Worm (Caenorhabditis elegans) whole organism, L1 larva: ENCODE results near the gene Y37E11B.2.

Experiments used
- C16A3.4 ChIP-seq: fragments of 150-350 bp; optimal IDR thresholded peaks from 2 replicates; lab custom pipeline; 2014; ENCODE audit warnings: missing biosample characterization, missing genetic modification characterization
- F16B12.6 ChIP-seq: fragments of 150-350 bp; optimal IDR thresholded peaks from 2 replicates; lab custom pipeline; 2014; ENCODE audit warnings: missing biosample characterization, missing genetic modification characterization
- Y116A8C.19 ChIP-seq: sonication (generic microtip); optimal IDR thresholded peaks from 2 replicates; lab custom pipeline; 2016; ENCODE audit warnings: missing compliant biosample characterization, missing genetic modification characterization, borderline replicate concordance
- alr-1 ChIP-seq: fragments of 200-800 bp; sonication (Bioruptor generic); optimal IDR thresholded peaks from 2 replicates; lab custom pipeline; 2018; ENCODE audit warnings: borderline replicate concordance, mild to moderate bottlenecking, missing genetic modification characterization, missing compliant biosample characterization
- ceh-63 ChIP-seq: fragments of 200-800 bp; sonication (Bioruptor generic); optimal IDR thresholded peaks from 2 replicates; lab custom pipeline; 2018; ENCODE audit warnings: mild to moderate bottlenecking, missing genetic modification characterization, missing compliant biosample characterization
- ceh-88 ChIP-seq: fragments of 200-800 bp; sonication (Bioruptor generic); IDR thresholded peaks from 2 replicates; pipeline ENCODE4 v1.3.6; 2022; ENCODE audit warnings: missing genetic modification characterization, missing compliant biosample characterization
- ces-1 ChIP-seq: fragments of 150-350 bp; optimal IDR thresholded peaks from 2 replicates; lab custom pipeline; 2014; ENCODE audit warnings: missing biosample characterization, missing genetic modification reagents, missing genetic modification characterization
- dpl-1 ChIP-seq, 3 experiments: fragments of 150-350 bp in 2 of 3; sonication (generic microtip) in 1 of 3; optimal IDR thresholded peaks; 2 replicates each; lab custom pipeline; 2014 to 2017; ENCODE audit warnings: missing biosample characterization in 3 of 3, missing genetic modification characterization in 3 of 3, missing genetic modification reagents in 3 of 3
- dsc-1 ChIP-seq: sonication (generic microtip); optimal IDR thresholded peaks from 2 replicates; lab custom pipeline; 2016; ENCODE audit warnings: mild to moderate bottlenecking, missing genetic modification characterization, missing compliant biosample characterization
- egl-13 ChIP-seq: sonication (generic microtip); optimal IDR thresholded peaks from 2 replicates; lab custom pipeline; 2016; ENCODE audit warnings: missing genotype, missing genetic modification reagents, missing genetic modification characterization, missing compliant biosample characterization
- egl-27 ChIP-seq, 2 experiments: fragments of 150-350 bp in 1 of 2; sonication (generic microtip); optimal IDR thresholded peaks; 3 replicates each; lab custom pipeline; 2017 to 2018; ENCODE audit warnings: missing biosample characterization in 2 of 2, missing genetic modification characterization in 2 of 2, missing genetic modification reagents in 2 of 2
- elt-2 ChIP-seq: sonication (generic microtip); optimal IDR thresholded peaks from 2 replicates; lab custom pipeline; 2016; ENCODE audit warnings: missing genetic modification characterization, mild to moderate bottlenecking, inconsistent platforms, missing compliant biosample characterization, missing genetic modification reagents
- elt-3 ChIP-seq, 6 experiments: fragments of 150-350 bp in 1 of 6; sonication (generic microtip); optimal IDR thresholded peaks; 2 replicates each; lab custom pipeline; 2017 to 2018; ENCODE audit warnings: missing biosample characterization in 6 of 6, missing genetic modification characterization in 6 of 6, inconsistent platforms in 1 of 6
- fkh-4 ChIP-seq: sonication (generic microtip); optimal IDR thresholded peaks from 2 replicates; lab custom pipeline; 2016; ENCODE audit warnings: missing compliant biosample characterization, missing genetic modification characterization, borderline replicate concordance
- fkh-8 ChIP-seq: sonication (generic microtip); optimal IDR thresholded peaks from 2 replicates; lab custom pipeline; 2016; ENCODE audit warnings: mild to moderate bottlenecking, missing genetic modification characterization, missing compliant biosample characterization
- grh-1 ChIP-seq: fragments of 200-800 bp; sonication (Bioruptor generic); IDR thresholded peaks from 2 replicates; pipeline ENCODE4 v1.3.6; 2022; ENCODE audit warnings: missing genetic modification reagents, missing genetic modification characterization, missing compliant biosample characterization
- jun-1 ChIP-seq: fragments of 150-350 bp; optimal IDR thresholded peaks from 2 replicates; lab custom pipeline; 2014; ENCODE audit warnings: missing biosample characterization, missing genetic modification reagents, missing genetic modification characterization
- lin-14 ChIP-seq: fragments of 200-800 bp; sonication (Bioruptor generic); optimal IDR thresholded peaks from 2 replicates; lab custom pipeline; 2018; ENCODE audit warnings: mild to moderate bottlenecking, missing genetic modification characterization, moderate library complexity, missing compliant biosample characterization
- lin-15B ChIP-seq: fragments of 150-350 bp; sonication (generic microtip); optimal IDR thresholded peaks from 3 replicates; lab custom pipeline; 2014; ENCODE audit warnings: missing biosample characterization, missing genetic modification characterization
- lin-35 ChIP-seq, 2 experiments: fragments of 150-350 bp; optimal IDR thresholded peaks; 2 replicates each; lab custom pipeline; 2014; ENCODE audit warnings: missing biosample characterization in 2 of 2, missing genetic modification characterization in 2 of 2, missing genetic modification reagents in 2 of 2
- lin-39 ChIP-seq: fragments of 150-350 bp; optimal IDR thresholded peaks from 2 replicates; lab custom pipeline; 2014; ENCODE audit warnings: missing biosample characterization, missing genetic modification reagents, missing genetic modification characterization
- lir-3 ChIP-seq: sonication (generic microtip); optimal IDR thresholded peaks from 2 replicates; lab custom pipeline; 2016; ENCODE audit warnings: mild to moderate bottlenecking, missing genetic modification characterization, moderate library complexity, missing compliant biosample characterization; ENCODE audit not compliant: poor library complexity
- lsy-2 ChIP-seq, 2 experiments: fragments of 150-350 bp; optimal IDR thresholded peaks; 2 replicates each; lab custom pipeline; 2014; ENCODE audit warnings: missing biosample characterization in 2 of 2, missing genetic modification characterization in 2 of 2
- mab-9 ChIP-seq: fragments of 200-800 bp; sonication (Bioruptor generic); IDR thresholded peaks from 2 replicates; pipeline ENCODE4 v1.3.6; 2022; ENCODE audit warnings: missing genetic modification reagents, missing genetic modification characterization, missing compliant biosample characterization
- mep-1 ChIP-seq: fragments of 150-350 bp; optimal IDR thresholded peaks from 2 replicates; lab custom pipeline; 2014; ENCODE audit warnings: missing biosample characterization, missing genetic modification characterization
- nhr-11 ChIP-seq: fragments of 150-350 bp; optimal IDR thresholded peaks from 2 replicates; lab custom pipeline; 2014; ENCODE audit warnings: missing biosample characterization, missing genetic modification characterization
- nhr-12 ChIP-seq: sonication (generic microtip); optimal IDR thresholded peaks from 2 replicates; lab custom pipeline; 2017; ENCODE audit warnings: missing biosample characterization, missing genetic modification characterization
- nhr-28 ChIP-seq: fragments of 150-350 bp; optimal IDR thresholded peaks from 2 replicates; lab custom pipeline; 2014; ENCODE audit warnings: missing biosample characterization, missing genetic modification characterization
- nhr-47 ChIP-seq: sonication (generic microtip); optimal IDR thresholded peaks from 2 replicates; lab custom pipeline; 2016; ENCODE audit warnings: mild to moderate bottlenecking, missing genetic modification characterization, moderate library complexity, missing compliant biosample characterization
- nhr-71 ChIP-seq: sonication (generic microtip); optimal IDR thresholded peaks from 2 replicates; lab custom pipeline; 2016; ENCODE audit warnings: mild to moderate bottlenecking, missing genetic modification characterization, moderate library complexity, missing compliant biosample characterization
- nhr-76 ChIP-seq: sonication (generic microtip); optimal IDR thresholded peaks from 2 replicates; lab custom pipeline; 2017; ENCODE audit warnings: missing biosample characterization, missing genetic modification characterization
- nhr-77 ChIP-seq: fragments of 150-350 bp; optimal IDR thresholded peaks from 2 replicates; lab custom pipeline; 2014; ENCODE audit warnings: missing biosample characterization, missing genetic modification characterization
- nhr-84 ChIP-seq: sonication (generic microtip); optimal IDR thresholded peaks from 2 replicates; lab custom pipeline; 2017; ENCODE audit warnings: missing biosample characterization, missing genetic modification characterization
- nhr-85 ChIP-seq: sonication (generic microtip); peaks from one replicate; lab custom pipeline; 2016; ENCODE audit warnings: missing genetic modification characterization, inconsistent platforms, missing compliant biosample characterization
- nhr-90 ChIP-seq: sonication (generic microtip); optimal IDR thresholded peaks from 2 replicates; lab custom pipeline; 2016; ENCODE audit warnings: mild to moderate bottlenecking, missing genetic modification characterization, missing compliant biosample characterization; ENCODE audit not compliant: poor library complexity
- pqm-1 ChIP-seq: sonication (generic microtip); optimal IDR thresholded peaks from 3 replicates; lab custom pipeline; 2017; ENCODE audit warnings: missing biosample characterization, missing genetic modification characterization
- rnt-1 ChIP-seq: sonication (generic microtip); optimal IDR thresholded peaks from 2 replicates; lab custom pipeline; 2016; ENCODE audit warnings: mild to moderate bottlenecking, missing genetic modification characterization, moderate library complexity, missing compliant biosample characterization
- sox-4 ChIP-seq: sonication (generic microtip); optimal IDR thresholded peaks from 2 replicates; lab custom pipeline; 2016; ENCODE audit warnings: missing genetic modification characterization, missing compliant biosample characterization
- sup-37 ChIP-seq: fragments of 200-800 bp; sonication (Bioruptor generic); optimal IDR thresholded peaks from 2 replicates; lab custom pipeline; 2018; ENCODE audit warnings: mild to moderate bottlenecking, missing genetic modification characterization, missing compliant biosample characterization
- unc-130 ChIP-seq: fragments of 150-350 bp; optimal IDR thresholded peaks from 2 replicates; lab custom pipeline; 2017; ENCODE audit warnings: missing biosample characterization, missing genetic modification characterization, inconsistent platforms
- unc-30 ChIP-seq: sonication (generic microtip); optimal IDR thresholded peaks from 2 replicates; lab custom pipeline; 2017; ENCODE audit warnings: missing biosample characterization, missing genetic modification characterization
- unc-62 ChIP-seq: fragments of 150-350 bp; optimal IDR thresholded peaks from 2 replicates; lab custom pipeline; 2014; ENCODE audit warnings: missing biosample characterization, missing genetic modification reagents, missing genetic modification characterization
- unc-86 ChIP-seq: sonication (generic microtip); optimal IDR thresholded peaks from 2 replicates; lab custom pipeline; 2016; ENCODE audit warnings: missing genetic modification characterization, missing compliant biosample characterization
- unc-98 ChIP-seq: fragments of 200-800 bp; sonication (Bioruptor generic); IDR thresholded peaks from 2 replicates; pipeline ENCODE4 v1.3.6; 2022; ENCODE audit warnings: missing genetic modification characterization, missing compliant biosample characterization
- xbp-1 ChIP-seq: sonication (generic microtip); optimal IDR thresholded peaks from 2 replicates; lab custom pipeline; 2016; ENCODE audit warnings: missing genetic modification characterization, missing compliant biosample characterization
- zip-4 ChIP-seq: fragments of 200-800 bp; sonication (Bioruptor generic); optimal IDR thresholded peaks from 2 replicates; lab custom pipeline; 2018; ENCODE audit warnings: mild to moderate bottlenecking, missing genetic modification characterization, moderate library complexity, missing compliant biosample characterization
- ztf-4 ChIP-seq: fragments of 150-350 bp; optimal IDR thresholded peaks from 2 replicates; lab custom pipeline; 2014; ENCODE audit warnings: missing biosample characterization, missing genetic modification characterization

The Y37E11B.2 gene

ce11 chrIV:3608547-3609222 is 30.4 kb downstream of the Y37E11B.2 start:
- TF ChIP-seq alr-1 (tag; lab: Kevin White, UChicago) (no peak), sox-4 (tag; lab: Kevin White, UChicago) (no peak)

ce11 chrIV:3610987-3611386 is 32.7 kb downstream of the Y37E11B.2 start:
- TF ChIP-seq unc-86 (tag; lab: Kevin White, UChicago) (no peak), nhr-47 (tag; lab: Kevin White, UChicago) (no peak)

- TF ChIP-seq dsc-1 (tag; lab: Kevin White, UChicago) (no peak), nhr-84 (tag; lab: Kevin White, UChicago) (no peak), lin-14 (no peak), fkh-8 (tag; lab: Kevin White, UChicago) (no peak), fkh-4 (tag; lab: Kevin White, UChicago) (no peak), zip-4 (GFP tag; lab: Kevin White, UChicago) (no peak), rnt-1 (tag; lab: Kevin White, UChicago) (no peak), nhr-12 (tag; lab: Kevin White, UChicago) (no peak), lsy-2 (tag; optimal IDR thresholded peaks at IDR 0.05; lab: Kevin White, UChicago) (no peak), nhr-76 (tag; lab: Kevin White, UChicago) (no peak), elt-2 (peak; percentile 99), jun-1 (peak; percentile 34), sox-4 (tag; lab: Kevin White, UChicago) (no peak), lin-35 (GFP tag; optimal IDR thresholded peaks at IDR 0.05; lab: Kevin White, UChicago) (peak in 1 of 2 experiments; percentile 69), ztf-4 (tag; lab: Kevin White, UChicago) (no peak), nhr-11 (tag; lab: Kevin White, UChicago) (no peak), mab-9 (GFP tag; lab: Robert Waterston, UW) (no peak), ceh-63 (no peak), Y116A8C.19 (tag; lab: Kevin White, UChicago) (no peak), F16B12.6 (tag; lab: Kevin White, UChicago) (no peak), unc-86 (tag; lab: Kevin White, UChicago) (no peak), elt-3 (tag; optimal IDR thresholded peaks at IDR 0.05; lab: Kevin White, UChicago) (no peak), grh-1 (no peak), nhr-71 (tag; lab: Kevin White, UChicago) (peak; percentile 53), unc-62 (no peak), mep-1 (tag; lab: Kevin White, UChicago) (no peak), nhr-90 (tag; lab: Kevin White, UChicago) (peak; percentile 57), ces-1 (GFP tag; lab: Kevin White, UChicago) (no peak), ceh-88 (GFP tag; lab: Robert Waterston, UW) (no peak), pqm-1 (tag; lab: Kevin White, UChicago) (peak; percentile 81), unc-130 (no peak), lin-39 (tag; lab: Kevin White, UChicago) (no peak), C16A3.4 (tag; lab: Kevin White, UChicago) (no peak), dpl-1 (GFP tag; optimal IDR thresholded peaks at IDR 0.05; lab: Kevin White, UChicago) (no peak), lin-15B (tag; lab: Kevin White, UChicago) (no peak), egl-13 (tag; lab: Kevin White, UChicago) (peak; percentile 1), egl-27 (tag; optimal IDR thresholded peaks at IDR 0.05; lab: Kevin White, UChicago) (no peak), nhr-47 (tag; lab: Kevin White, UChicago) (no peak), xbp-1 (tag; lab: Kevin White, UChicago) (no peak), nhr-85 (no peak), unc-30 (tag; lab: Kevin White, UChicago) (no peak), nhr-28 (tag; lab: Kevin White, UChicago) (no peak), nhr-77 (no peak), sup-37 (no peak), unc-98 (GFP tag; lab: Robert Waterston, UW) (no peak), lir-3 (tag; lab: Kevin White, UChicago) (no peak)
Observed at ce11 chrIV:3611845-3612244, 33.6 kb downstream of the Y37E11B.2 start.
